Fruit fly (Drosophila melanogaster): Measurements from ENCODE around the gene CG11638.
A peak's percentile ranks its signal among the peaks of the same experiment; 100 is the strongest.

The CG11638 gene

dm6 chrX:1047695-1048094, 21.2 kb upstream of the CG11638 start:
- TF ChIP-seq Opbp (GFP tag; IDR thresholded peaks at IDR 0.05; ENCODE audit: partially characterized antibody) (no peak), D19B (GFP tag; optimal IDR thresholded peaks at IDR 0.05) (peak; percentile 31), dan (GFP tag; IDR thresholded peaks at IDR 0.05) (no peak), Med (GFP tag) (peak; percentile 61), tin (GFP tag; optimal IDR thresholded peaks at IDR 0.05) (no peak), CG16813 (GFP tag; IDR thresholded peaks at IDR 0.05; ENCODE audit: partially characterized antibody) (peak; percentile 51; the same call in 1 of the 3 replicates), nerfin-2 (GFP tag; IDR thresholded peaks at IDR 0.05; ENCODE audit: partially characterized antibody) (peak; percentile 53; the same call in 1 of the 2 replicates), CG14860 (GFP tag; IDR thresholded peaks at IDR 0.05; ENCODE audit: partially characterized antibody) (peak; percentile 24; the same call in 1 of the 3 replicates), CG17829 (tag; optimal IDR thresholded peaks at IDR 0.05) (no peak), crol (GFP tag; IDR thresholded peaks at IDR 0.05) (0 out of 2 replicates have a peak, but pooled peaks have one; percentile 16), CG6791 (GFP tag; IDR thresholded peaks at IDR 0.05; ENCODE audit: partially characterized antibody) (0 out of 3 replicates have a peak, but pooled peaks have one; percentile 16), vnd (GFP tag; IDR thresholded peaks at IDR 0.05; ENCODE audit: partially characterized antibody) (0 out of 3 replicates have a peak, but pooled peaks have one; percentile 33), eyg (GFP tag; optimal IDR thresholded peaks at IDR 0.05) (no peak), Ssrp (tag; optimal IDR thresholded peaks at IDR 0.05) (no peak)

dm6 chrX:1045924-1046323, 19.4 kb upstream of the CG11638 start, which contains the start of gene CG42259:
TSS of gene CG42259 (plus strand) at chrX:1046224.
- no peak for TF ChIP-seq ewg (GFP tag; optimal IDR thresholded peaks at IDR 0.05)
- TF ChIP-seq Trl (optimal IDR thresholded peaks at IDR 0.05) = no peak
- TF ChIP-seq Trl (GFP tag; optimal IDR thresholded peaks at IDR 0.05) = no peak
- TF ChIP-seq dati (GFP tag; IDR thresholded peaks at IDR 0.05) = no peak
- no peak for TF ChIP-seq her (GFP tag; optimal IDR thresholded peaks at IDR 0.05)
- no peak for TF ChIP-seq CG12071 (GFP tag; optimal IDR thresholded peaks at IDR 0.05)
- TF ChIP-seq Usf (GFP tag; optimal IDR thresholded peaks at IDR 0.05) = no peak
- no peak for TF ChIP-seq CG9727 (GFP tag; optimal IDR thresholded peaks at IDR 0.05)
- no peak for TF ChIP-seq aop (GFP tag; IDR thresholded peaks at IDR 0.05)

- TF ChIP-seq CG1603 (tag; optimal IDR thresholded peaks at IDR 0.05) (peak; percentile 1), grau (tag; optimal IDR thresholded peaks at IDR 0.05) (peak; percentile 11), CG6654 (GFP tag; optimal IDR thresholded peaks at IDR 0.05) (peak; percentile 96), Drgx (GFP tag; IDR thresholded peaks at IDR 0.05) (peak; percentile 47; the same call in 1 of the 2 replicates), CG3281 (GFP tag; optimal IDR thresholded peaks at IDR 0.05) (peak; percentile 15), CG3407 (GFP tag; optimal IDR thresholded peaks at IDR 0.05) (no peak), CG12299 (tag; optimal IDR thresholded peaks at IDR 0.05) (no peak), cg (GFP tag; optimal IDR thresholded peaks at IDR 0.05) (peak; percentile 83), Meics (GFP tag; optimal IDR thresholded peaks at IDR 0.05) (peak; percentile 12), CoRest (tag; optimal IDR thresholded peaks at IDR 0.05) (peak; percentile 13), CG32532 (GFP tag; IDR thresholded peaks at IDR 0.05) (peak; percentile 24; the same call in 1 of the 2 replicates), wor (GFP tag; IDR thresholded peaks at IDR 0.05) (no peak), CG7839 (tag; optimal IDR thresholded peaks at IDR 0.05) (peak; percentile 14), unpg (GFP tag; optimal IDR thresholded peaks at IDR 0.05) (peak; percentile 1), cad (GFP tag; optimal IDR thresholded peaks at IDR 0.05) (peak; percentile 55), CG18599 (GFP tag; optimal IDR thresholded peaks at IDR 0.05) (peak; percentile 48), so (GFP tag; IDR thresholded peaks at IDR 0.05) (no peak), CG17359 (tag; optimal IDR thresholded peaks at IDR 0.05) (peak; percentile 7), Dll (GFP tag; IDR thresholded peaks at IDR 0.05; ENCODE audit: partially characterized antibody) (0 out of 4 replicates have a peak, but pooled peaks have one; percentile 2), exex (tag; optimal IDR thresholded peaks at IDR 0.05) (peak; percentile 47), Med (GFP tag) (peak; percentile 83), oc (tag; optimal IDR thresholded peaks at IDR 0.05) (peak; percentile 62), sim (GFP tag; IDR thresholded peaks at IDR 0.05) (no peak), CG10979 (tag; optimal IDR thresholded peaks at IDR 0.05) (peak; percentile 26), CG18262 (tag; optimal IDR thresholded peaks at IDR 0.05) (peak; percentile 24)
These were observed 15.0 kb upstream of the CG11638 start for dm6 chrX:1041407-1042038.
